Fruit fly (Drosophila melanogaster) whole organism, pupa: ENCODE measurements around the gene CG32683.

Source experiments
- CG10348 ChIP-seq: fragments of 200-800 bp; sonication (Bioruptor generic); IDR thresholded peaks from 2 replicates; pipeline ENCODE4 v1.3.6; 2022; ENCODE audit warnings: missing biosample characterization, missing genetic modification characterization
- CG13204 ChIP-seq: fragments of 200-800 bp; sonication (Bioruptor generic); optimal IDR thresholded peaks from 2 replicates; lab custom pipeline; 2018; ENCODE audit warnings: missing biosample characterization, mild to moderate bottlenecking, missing genetic modification characterization, moderate library complexity
- CG14655 ChIP-seq: fragments of 200-800 bp; sonication (Bioruptor generic); optimal IDR thresholded peaks from 3 replicates; lab custom pipeline; 2017; ENCODE audit warnings: mild to moderate bottlenecking, missing biosample characterization, missing genetic modification reagents, missing genetic modification characterization
- CG15710 ChIP-seq: fragments of 200-800 bp; sonication (Bioruptor generic); optimal IDR thresholded peaks from 2 replicates; lab custom pipeline; 2018; ENCODE audit warnings: missing biosample characterization, mild to moderate bottlenecking, missing genetic modification characterization, moderate library complexity
- CG17806 ChIP-seq: fragments of 200-800 bp; sonication (Bioruptor generic); optimal IDR thresholded peaks from 2 replicates; lab custom pipeline; 2018; ENCODE audit warnings: missing biosample characterization, mild to moderate bottlenecking, missing genetic modification characterization, moderate library complexity
- CG32121 ChIP-seq: fragments of 200-800 bp; sonication (Bioruptor generic); IDR thresholded peaks from 2 replicates; pipeline ENCODE4 v1.3.6; 2022; ENCODE audit warnings: missing biosample characterization, missing genetic modification characterization
- CG34367 ChIP-seq: fragments of 200-800 bp; sonication (Bioruptor generic); optimal IDR thresholded peaks from 2 replicates; lab custom pipeline; 2018; ENCODE audit warnings: missing biosample characterization, mild to moderate bottlenecking, missing genetic modification characterization
- CG4496 ChIP-seq: fragments of 200-800 bp; sonication (Bioruptor generic); IDR thresholded peaks from 3 replicates; pipeline ENCODE4 v1.3.6; 2022; ENCODE audit warnings: missing biosample characterization, missing genetic modification characterization
- CG8301 ChIP-seq: fragments of 200-800 bp; sonication (Bioruptor generic); optimal IDR thresholded peaks from 2 replicates; lab custom pipeline; 2018; ENCODE audit warnings: missing biosample characterization, mild to moderate bottlenecking, missing genetic modification characterization
- EcR ChIP-seq: fragments of 200-800 bp; sonication (Bioruptor generic); optimal IDR thresholded peaks from 3 replicates; lab custom pipeline; 2019; ENCODE audit warnings: missing biosample characterization, missing genetic modification characterization, mild to moderate bottlenecking, moderate library complexity, missing genetic modification reagents
- Pif1A ChIP-seq: fragments of 200-800 bp; sonication (Bioruptor generic); optimal IDR thresholded peaks from 3 replicates; lab custom pipeline; 2016; ENCODE audit warnings: missing biosample characterization, missing genetic modification characterization
- Snoo ChIP-seq: fragments of 200-800 bp; sonication (Bioruptor generic); optimal IDR thresholded peaks from 3 replicates; lab custom pipeline; 2017; ENCODE audit warnings: missing biosample characterization, mild to moderate bottlenecking, missing genetic modification characterization, inconsistent platforms
- rn ChIP-seq: fragments of 200-800 bp; sonication (Bioruptor generic); IDR thresholded peaks from 2 replicates; pipeline ENCODE4 v1.3.6; 2022; ENCODE audit warnings: missing biosample characterization, missing genetic modification characterization

- TF ChIP-seq CG4496 (no peak; the same call in 2 of the 3 replicates), rn (GFP tag; lab: Robert Waterston, UW) (no peak), CG34367 (tag; lab: Kevin White, UChicago) (no peak), CG8301 (tag; lab: Kevin White, UChicago) (no peak), CG10348 (GFP tag; lab: Robert Waterston, UW) (no peak), EcR (GFP tag; lab: Kevin White, UChicago) (no peak), CG15710 (tag; lab: Kevin White, UChicago) (no peak), CG17806 (no peak), CG13204 (GFP tag; lab: Kevin White, UChicago) (no peak), CG14655 (no peak), Pif1A (GFP tag; lab: Kevin White, UChicago) (no peak), Snoo (tag; lab: Kevin White, UChicago) (no peak), CG32121 (GFP tag; lab: Robert Waterston, UW) (no peak)
Measured at dm6 chrX:10487105-10487504, 32.4 kb upstream of the CG32683 start, which contains the start of gene CG32687.
